Fruit fly (Drosophila melanogaster) whole organism, adult: ENCODE data around the gene CG8173.

Source experiments
- CG14711 ChIP-seq: fragments of 200-800 bp; sonication (Bioruptor generic); optimal IDR thresholded peaks from 2 replicates; lab custom pipeline; 2018; ENCODE audit warnings: missing biosample characterization, mild to moderate bottlenecking, missing genetic modification characterization, moderate library complexity
- CG1620 ChIP-seq: fragments of 200-800 bp; sonication (Bioruptor generic); optimal IDR thresholded peaks from 2 replicates; lab custom pipeline; 2016; ENCODE audit warnings: missing biosample characterization, missing genetic modification characterization
- CG33017 ChIP-seq: fragments of 200-800 bp; sonication (Bioruptor generic); optimal IDR thresholded peaks from 2 replicates; lab custom pipeline; 2018; ENCODE audit warnings: missing biosample characterization, mild to moderate bottlenecking, missing genetic modification characterization, moderate library complexity
- CG7045 ChIP-seq: fragments of 200-800 bp; sonication (Bioruptor generic); optimal IDR thresholded peaks from 2 replicates; lab custom pipeline; 2017; ENCODE audit warnings: missing biosample characterization, mild to moderate bottlenecking, missing genetic modification characterization
- bab1 ChIP-seq: fragments of 200-800 bp; sonication (Bioruptor generic); optimal IDR thresholded peaks from 3 replicates; lab custom pipeline; 2019; ENCODE audit warnings: missing biosample characterization, mild to moderate bottlenecking, missing genetic modification characterization, moderate library complexity
- cnc ChIP-seq, 2 experiments: fragments of >200 bp; optimal IDR thresholded peaks; 2 replicates each; lab custom pipeline; 2017
- kay ChIP-seq: fragments of 200-800 bp; sonication (Bioruptor generic); peaks from one replicate; lab custom pipeline; 2016; ENCODE audit warnings: missing biosample characterization, missing genetic modification characterization, borderline replicate concordance

DNA sequence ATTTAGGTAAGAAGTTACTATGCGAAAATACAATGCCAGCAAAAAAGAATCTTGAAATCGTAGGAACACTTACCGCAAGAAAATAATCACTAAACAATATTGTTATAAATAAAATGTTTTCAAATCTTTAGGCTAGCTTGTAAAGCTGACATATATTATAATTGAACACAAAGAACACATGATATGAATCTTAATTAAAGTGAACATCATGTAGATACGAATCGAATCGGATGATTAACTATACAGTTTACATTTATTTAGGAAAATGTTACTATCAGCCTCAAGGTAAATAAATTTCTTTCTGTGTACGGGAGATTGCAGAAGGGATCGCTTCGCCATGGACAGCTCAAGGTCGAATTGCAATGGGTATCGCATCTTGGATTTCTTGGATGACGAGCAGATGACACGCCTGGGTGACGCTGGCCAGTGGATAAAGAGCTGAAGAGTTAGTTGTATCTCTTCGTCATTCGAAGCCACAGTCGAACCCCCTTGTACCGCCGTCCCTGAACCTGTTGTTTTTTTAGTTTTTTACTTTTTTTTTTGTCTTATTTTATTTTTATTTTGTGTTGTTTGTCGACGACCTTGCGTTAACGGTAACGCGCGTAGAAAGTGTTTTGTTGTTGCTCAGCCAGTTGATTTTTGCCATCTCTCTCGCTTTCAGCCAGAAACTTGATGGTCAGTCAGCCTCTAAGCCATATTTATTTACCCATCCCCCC is 31.3 kb downstream of the CG8173 start:
- no peak for TF ChIP-seq bab1
- no peak for TF ChIP-seq CG33017 (tag; lab: Kevin White, UChicago)
- no peak for TF ChIP-seq CG7045 (GFP tag; lab: Kevin White, UChicago)
- no peak for TF ChIP-seq kay
- no peak for TF ChIP-seq cnc (optimal IDR thresholded peaks at IDR 0.05; lab: Kevin White, UChicago)
- TF ChIP-seq CG14711, result no peak
- TF ChIP-seq CG1620 (GFP tag; lab: Kevin White, UChicago), result no peak
